Worm (Caenorhabditis elegans) whole organism, mixed stage, embryonic: ENCODE data around the gene acp-2.

Experiments used
- nhr-28 ChIP-seq: fragments of 150-350 bp; optimal IDR thresholded peaks from 2 replicates; lab custom pipeline; 2014; ENCODE audit warnings: missing biosample characterization, missing genetic modification characterization
- pha-4 ChIP-seq: fragments of 150-350 bp; optimal IDR thresholded peaks from 2 replicates; lab custom pipeline; 2018; ENCODE audit warnings: missing biosample characterization, missing genetic modification reagents, missing genetic modification characterization
- snpc-4 ChIP-seq: fragments of 150-350 bp; optimal IDR thresholded peaks from 2 replicates; lab custom pipeline; 2014; ENCODE audit warnings: missing biosample characterization, missing genetic modification characterization
- tbx-8 ChIP-seq: fragments of 200-800 bp; sonication (Bioruptor generic); optimal IDR thresholded peaks from 2 replicates; lab custom pipeline; 2018; ENCODE audit warnings: mild to moderate bottlenecking, missing genetic modification characterization, moderate library complexity, missing compliant biosample characterization
- unc-120 ChIP-seq: sonication (generic microtip); optimal IDR thresholded peaks from 2 replicates; lab custom pipeline; 2017; ENCODE audit warnings: missing genetic modification characterization, missing compliant biosample characterization; ENCODE audit not compliant: poor library complexity, severe bottlenecking

DNA sequence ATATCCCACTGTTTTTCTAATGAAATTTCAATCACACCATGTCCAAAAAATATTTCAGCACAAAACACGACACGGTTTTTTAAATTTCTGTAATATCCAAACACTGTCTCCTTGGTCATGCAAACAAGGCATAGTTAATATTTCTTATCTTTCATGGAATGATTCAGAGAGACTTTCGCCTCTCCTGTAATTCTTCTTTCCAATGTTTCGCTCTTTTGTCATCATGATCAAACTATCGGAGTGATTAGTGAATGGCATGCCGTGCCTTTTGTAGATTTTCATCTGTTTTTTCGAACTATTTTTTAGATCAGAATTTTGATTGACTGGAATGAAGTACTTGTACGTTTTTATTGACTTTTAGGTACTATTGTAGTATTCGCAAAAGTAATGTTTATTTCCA lies 47.5 kb downstream of the acp-2 start:
- TF ChIP-seq snpc-4 (tag; lab: Kevin White, UChicago) (no peak), unc-120 (tag; lab: Kevin White, UChicago) (no peak), tbx-8 (GFP tag; lab: Kevin White, UChicago) (no peak), nhr-28 (tag; lab: Kevin White, UChicago) (no peak), pha-4 (no peak)
